Worm (Caenorhabditis elegans): ENCODE results near the gene Y105C5A.13.
"Not testable (repeated sequence)": the region's sequence is repeated elsewhere in the genome, so short reads cannot be mapped to it uniquely, and the experiment has no call there.

The Y105C5A.13 gene

DNA sequence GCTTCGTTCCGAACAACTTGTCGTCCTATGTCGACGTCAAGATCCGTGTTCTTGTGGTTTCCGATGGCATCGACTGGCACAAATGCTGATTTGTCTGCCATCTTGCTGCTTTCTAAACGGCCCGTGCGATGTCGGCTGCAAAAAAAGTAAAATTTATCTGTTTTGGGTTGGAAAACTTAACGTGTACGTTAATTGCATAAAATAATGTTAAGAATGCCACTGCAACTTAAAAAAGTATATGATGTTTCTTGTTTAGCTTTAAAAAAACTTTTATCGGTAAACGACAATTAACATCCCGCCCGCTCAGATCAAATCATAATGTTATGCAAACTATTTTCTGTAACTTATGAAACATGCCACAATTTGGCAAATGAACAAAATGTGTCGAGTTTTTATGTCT is 40.4 kb downstream of the Y105C5A.13 start, which contains the start of gene Y105C5A.26:
TSS of gene Y105C5A.26 (minus strand) at position 101 of the 400 bp plus-strand sequence.
- not testable (repeated sequence) for TF ChIP-seq sea-2 (GFP tag; optimal IDR thresholded peaks at IDR 0.05); lin-39 (tag; optimal IDR thresholded peaks at IDR 0.05); ceh-9 (tag; optimal IDR thresholded peaks at IDR 0.05)

DNA sequence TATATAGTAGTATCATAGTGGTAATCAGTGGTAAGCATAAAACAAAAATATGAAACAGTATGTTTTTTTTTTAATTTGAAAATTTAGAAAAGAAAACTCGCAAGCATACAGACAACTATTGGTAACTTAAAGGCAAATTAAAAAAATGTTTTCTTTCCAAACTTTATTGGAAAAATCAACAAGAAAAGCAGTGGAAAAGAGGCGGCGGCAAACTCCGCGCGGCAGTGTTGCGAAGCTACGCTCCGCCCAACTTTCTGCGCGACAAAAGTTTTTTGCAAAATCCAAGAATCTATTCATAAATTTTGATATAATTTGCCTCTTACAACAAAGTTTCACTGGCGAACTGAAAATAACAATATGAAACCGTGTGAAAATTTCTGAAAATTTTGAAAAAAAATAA is 43.5 kb downstream of the Y105C5A.13 start:
- TF ChIP-seq nfya-1 (tag; optimal IDR thresholded peaks at IDR 0.05; ENCODE audit: insufficient read depth) (no peak), ama-1 (optimal IDR thresholded peaks at IDR 0.05) (no peak), ztf-4 (tag; optimal IDR thresholded peaks at IDR 0.05) (no peak), lin-39 (tag; optimal IDR thresholded peaks at IDR 0.05) (no peak), lin-15B (tag; optimal IDR thresholded peaks at IDR 0.05) (no peak), nhr-77 (tag; optimal IDR thresholded peaks at IDR 0.05) (no peak), elt-3 (tag; optimal IDR thresholded peaks at IDR 0.05) (no peak), fos-1 (tag; optimal IDR thresholded peaks at IDR 0.05) (no peak), aly-2 (tag; optimal IDR thresholded peaks at IDR 0.05) (no peak), skn-1 (tag; optimal IDR thresholded peaks at IDR 0.05) (no peak), nhr-237 (tag; optimal IDR thresholded peaks at IDR 0.05) (no peak), snpc-4 (tag; optimal IDR thresholded peaks at IDR 0.05) (no peak), nhr-25 (tag; optimal IDR thresholded peaks at IDR 0.05) (no peak), ceh-28 (tag; optimal IDR thresholded peaks at IDR 0.05) (no peak), ceh-9 (tag; optimal IDR thresholded peaks at IDR 0.05) (no peak), nhr-76 (tag; optimal IDR thresholded peaks at IDR 0.05) (no peak), tbx-2 (tag; optimal IDR thresholded peaks at IDR 0.05) (no peak), ceh-16 (tag; optimal IDR thresholded peaks at IDR 0.05) (no peak)

DNA sequence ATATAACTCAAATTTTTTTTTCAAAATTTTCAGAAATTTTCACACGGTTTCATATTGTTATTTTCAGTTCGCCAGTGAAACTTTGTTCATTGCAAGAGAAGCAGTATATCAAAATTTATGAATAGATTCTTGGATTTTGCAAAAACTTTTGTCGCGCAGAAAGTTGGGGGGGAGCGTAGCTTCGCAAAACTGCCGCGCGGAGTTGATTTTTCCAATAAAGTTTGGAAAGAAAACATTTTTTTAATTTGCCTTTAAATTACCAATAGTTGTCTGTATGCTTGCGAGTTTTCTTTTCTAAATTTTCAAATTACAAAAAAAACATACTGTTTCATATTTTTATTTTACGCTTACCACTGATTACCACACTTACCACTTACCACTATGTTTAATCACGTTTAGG is 45.2 kb downstream of the Y105C5A.13 start:
- TF ChIP-seq nhr-28 (tag; optimal IDR thresholded peaks at IDR 0.05) (no peak), daf-12 (tag; optimal IDR thresholded peaks at IDR 0.05) (no peak), fos-1 (tag; optimal IDR thresholded peaks at IDR 0.05) (no peak), nhr-237 (tag; optimal IDR thresholded peaks at IDR 0.05) (no peak), ZK546.5 (tag; optimal IDR thresholded peaks at IDR 0.05) (no peak), nhr-12 (tag; optimal IDR thresholded peaks at IDR 0.05) (no peak), tbx-2 (tag; optimal IDR thresholded peaks at IDR 0.05) (no peak)

DNA sequence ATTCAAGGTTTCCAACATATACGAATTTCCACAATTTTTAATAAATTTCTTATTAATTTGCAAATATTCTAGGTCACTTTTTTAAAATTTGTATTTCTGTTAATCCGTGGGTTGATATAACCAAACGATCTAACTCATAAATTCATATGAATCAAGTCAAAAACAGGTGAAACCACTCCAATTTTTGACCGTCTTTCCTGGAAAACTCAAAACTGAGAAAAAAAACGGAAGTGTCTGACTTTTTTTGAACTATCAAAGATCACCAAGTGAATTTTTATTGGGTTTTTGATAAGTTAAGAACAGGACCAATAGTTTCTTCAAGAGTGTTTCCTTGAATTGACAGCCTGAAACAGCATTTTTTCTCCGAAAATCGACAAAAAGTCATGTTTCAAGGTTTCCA is 46.8 kb downstream of the Y105C5A.13 start:
- TF ChIP-seq nhr-43 (tag; optimal IDR thresholded peaks at IDR 0.05; ENCODE audit: poor library complexity, severe bottlenecking): no peak

DNA sequence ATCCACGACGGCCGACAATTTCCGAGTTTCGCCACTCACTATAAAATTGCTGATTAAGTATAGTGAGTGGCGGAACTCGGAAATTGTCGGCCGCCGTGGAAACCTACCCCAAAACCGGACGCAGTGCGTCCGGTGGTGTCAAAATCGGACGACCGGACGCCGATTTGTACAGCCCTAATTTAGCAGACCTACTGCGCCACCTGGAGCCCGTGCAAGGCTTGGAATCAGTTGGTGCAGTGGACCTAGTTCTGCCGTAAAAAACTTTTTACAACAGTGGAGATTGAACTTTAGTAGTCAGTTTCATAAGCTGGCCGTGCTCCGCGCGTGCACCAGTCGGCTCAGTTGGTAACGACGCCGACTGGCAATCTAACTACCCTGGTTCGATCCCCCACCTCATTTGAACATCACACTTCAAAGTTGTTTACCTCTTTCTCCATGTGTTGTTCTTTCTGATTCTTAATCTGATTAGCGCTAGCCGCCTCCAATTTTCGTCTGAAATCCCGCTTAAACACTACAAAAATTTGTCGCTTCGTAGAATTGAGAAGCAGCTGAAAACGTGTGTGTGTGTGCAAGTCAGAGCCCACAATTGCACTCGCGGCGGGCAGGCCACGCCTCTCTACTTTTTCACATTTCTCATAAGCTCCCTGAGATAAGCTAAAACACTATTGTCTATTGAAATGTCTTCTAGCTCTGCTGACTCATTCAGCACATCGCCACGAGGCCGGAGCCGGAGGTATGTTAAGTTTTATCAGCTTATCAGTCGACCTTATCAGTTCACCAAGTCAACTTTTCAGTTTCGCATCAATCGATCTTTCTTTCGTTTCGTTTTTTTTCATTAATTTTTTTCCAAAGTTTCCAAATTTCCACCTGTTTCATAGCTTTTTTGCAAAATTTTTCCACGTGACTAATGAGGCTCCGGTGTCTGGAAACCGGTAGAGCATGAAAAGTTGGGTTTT is 47.8 kb downstream of the Y105C5A.13 start, which contains the start of gene Y105C5A.15:
TSS of gene Y105C5A.15 (plus strand) at position 678 of the 956 bp plus-strand sequence.
- TF ChIP-seq elt-2 (tag; optimal IDR thresholded peaks at IDR 0.05): peak; percentile 77
- no peak for TF ChIP-seq nhr-28 (tag; optimal IDR thresholded peaks at IDR 0.05)
- no peak for TF ChIP-seq lin-39 (tag; optimal IDR thresholded peaks at IDR 0.05)
- peak; percentile 30 for TF ChIP-seq pqm-1 (tag; optimal IDR thresholded peaks at IDR 0.05)

DNA sequence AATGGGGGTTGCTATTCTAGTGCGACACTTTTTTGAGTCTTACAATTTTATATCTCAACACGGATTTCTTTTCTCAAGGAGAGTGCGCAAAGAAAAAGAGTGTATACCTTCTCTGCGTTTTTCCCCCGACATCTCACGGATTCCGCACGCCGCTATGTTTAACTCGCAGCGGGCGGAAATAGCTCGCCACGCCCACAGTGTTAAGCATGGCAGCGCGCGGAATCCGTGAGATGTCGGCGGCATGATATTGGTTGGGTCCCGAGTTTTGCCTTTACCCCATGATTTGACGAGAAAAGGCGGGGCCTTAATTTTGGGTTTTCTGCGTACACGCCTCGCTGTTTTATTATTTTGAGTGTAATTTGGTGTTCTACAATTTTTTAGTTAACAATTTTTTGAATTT is 50.8 kb downstream of the Y105C5A.13 start:
- TF ChIP-seq nhr-28 (tag; optimal IDR thresholded peaks at IDR 0.05): no peak
- no peak for TF ChIP-seq lin-15B (tag; optimal IDR thresholded peaks at IDR 0.05)
- no peak for TF ChIP-seq ama-1 (optimal IDR thresholded peaks at IDR 0.05)
- no peak for TF ChIP-seq elt-1 (tag; optimal IDR thresholded peaks at IDR 0.05)
- TF ChIP-seq ZK546.5 (tag; optimal IDR thresholded peaks at IDR 0.05): no peak
- TF ChIP-seq daf-12 (tag; optimal IDR thresholded peaks at IDR 0.05): no peak
- TF ChIP-seq pha-4 (tag; optimal IDR thresholded peaks at IDR 0.05): no peak
- TF ChIP-seq skn-1 (tag; optimal IDR thresholded peaks at IDR 0.05): no peak
- TF ChIP-seq nhr-12 (tag; optimal IDR thresholded peaks at IDR 0.05): no peak

DNA sequence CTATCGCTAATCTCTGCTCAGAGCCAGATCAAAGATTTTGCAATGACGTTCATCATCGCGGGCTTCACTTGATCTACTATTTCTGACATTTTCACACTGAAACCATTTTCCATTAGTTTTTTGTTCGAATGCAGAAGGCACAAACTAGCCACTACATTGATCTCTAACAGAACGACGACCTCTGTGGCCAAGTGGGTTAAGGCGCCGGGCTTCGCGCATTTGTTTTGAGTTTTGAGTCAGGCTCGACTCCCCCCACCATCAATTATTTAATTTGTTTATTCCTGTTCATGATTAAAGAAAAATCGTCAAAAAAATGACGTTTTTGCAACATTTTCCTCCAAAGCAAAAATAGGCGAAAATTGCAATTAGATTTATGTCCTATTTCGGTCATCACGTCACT is 52.2 kb downstream of the Y105C5A.13 start:
- TF ChIP-seq ztf-11 (tag; optimal IDR thresholded peaks at IDR 0.05): no peak
- TF ChIP-seq ceh-16 (tag; optimal IDR thresholded peaks at IDR 0.05): no peak
- peak; percentile 53 for TF ChIP-seq hmg-11 (tag; optimal IDR thresholded peaks at IDR 0.05)
- no peak for TF ChIP-seq egl-27 (tag; optimal IDR thresholded peaks at IDR 0.05)
- peak; percentile 36 for TF ChIP-seq nhr-43 (tag; optimal IDR thresholded peaks at IDR 0.05; ENCODE audit: poor library complexity, severe bottlenecking)
- no peak for TF ChIP-seq nhr-25 (tag; optimal IDR thresholded peaks at IDR 0.05)
- TF ChIP-seq egl-5 (tag; optimal IDR thresholded peaks at IDR 0.05): no peak
- TF ChIP-seq nfya-1 (tag; optimal IDR thresholded peaks at IDR 0.05; ENCODE audit: insufficient read depth): peak; percentile 29
- no peak for TF ChIP-seq pha-4 (tag; optimal IDR thresholded peaks at IDR 0.05)
- TF ChIP-seq aly-2 (tag; optimal IDR thresholded peaks at IDR 0.05): no peak
- TF ChIP-seq jun-1 (tag; optimal IDR thresholded peaks at IDR 0.05): no peak
- TF ChIP-seq pqm-1 (tag; optimal IDR thresholded peaks at IDR 0.05): no peak
- peak; percentile 36 for TF ChIP-seq snpc-4 (tag; optimal IDR thresholded peaks at IDR 0.05)
- no peak for TF ChIP-seq tbx-2 (tag; optimal IDR thresholded peaks at IDR 0.05)
- no peak for TF ChIP-seq lin-39 (tag; optimal IDR thresholded peaks at IDR 0.05)
- TF ChIP-seq eor-1 (tag; optimal IDR thresholded peaks at IDR 0.05): no peak
- TF ChIP-seq unc-39 (tag; optimal IDR thresholded peaks at IDR 0.05): no peak
- no peak for TF ChIP-seq nhr-11 (tag; optimal IDR thresholded peaks at IDR 0.05)
- TF ChIP-seq lsy-12 (tag; optimal IDR thresholded peaks at IDR 0.05): no peak

All from whole organism, L3 larva.